Worm (Caenorhabditis elegans): ENCODE measurements around the gene sds-22.

DNA sequence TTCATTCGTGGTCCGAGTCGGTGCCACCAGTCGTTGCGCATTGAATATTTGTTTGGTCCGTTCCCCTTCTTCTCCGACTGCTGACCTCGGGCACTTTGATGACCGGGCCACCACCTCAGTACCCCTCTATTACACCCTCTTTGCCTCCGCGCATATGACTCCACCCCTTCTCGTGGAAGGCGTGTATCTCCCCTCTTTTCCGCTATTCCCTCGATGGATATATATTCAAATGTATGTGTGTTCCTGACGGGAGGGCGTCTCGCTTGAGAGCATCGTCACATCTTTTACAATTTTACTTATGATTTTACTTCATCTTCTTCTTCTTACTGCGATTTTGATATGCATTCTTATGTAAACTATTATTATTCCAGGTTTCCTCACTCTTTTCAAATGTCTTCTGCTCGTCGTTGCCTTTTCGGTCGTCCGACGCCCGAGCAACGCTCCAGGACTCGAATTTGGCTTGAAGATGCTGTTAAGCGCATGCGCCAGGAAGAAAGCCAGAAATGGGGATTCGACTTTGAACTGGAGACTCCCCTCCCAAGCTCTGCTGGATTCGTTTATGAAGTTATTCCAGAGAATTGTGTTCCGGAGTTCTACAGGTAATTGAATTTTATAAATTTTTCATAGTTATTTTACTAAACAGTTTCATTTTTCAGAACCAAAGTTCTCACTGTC is 47.2 kb upstream of the sds-22 start, which contains the start of gene cki-1:
- TF ChIP-seq ceh-6 (GFP tag; optimal IDR thresholded peaks at IDR 0.05): peak; percentile 7
- TF ChIP-seq C08G9.2 (tag; optimal IDR thresholded peaks at IDR 0.05): no peak
- no peak for TF ChIP-seq pat-9 (tag; optimal IDR thresholded peaks at IDR 0.05)
- peak; percentile 52 for TF ChIP-seq syd-9 (tag; optimal IDR thresholded peaks at IDR 0.05)
- peak; percentile 95 for TF ChIP-seq ceh-34 (tag; optimal IDR thresholded peaks at IDR 0.05)
- TF ChIP-seq odd-2 (tag; optimal IDR thresholded peaks at IDR 0.05): no peak
- no peak for TF ChIP-seq madf-2 (tag; optimal IDR thresholded peaks at IDR 0.05)
- TF ChIP-seq ceh-18 (tag; optimal IDR thresholded peaks at IDR 0.05): no peak
- no peak for TF ChIP-seq pqm-1 (tag; optimal IDR thresholded peaks at IDR 0.05)
- no peak for TF ChIP-seq sox-2 (GFP tag; IDR thresholded peaks at IDR 0.05)
- TF ChIP-seq ttx-3 (tag; optimal IDR thresholded peaks at IDR 0.05): no peak
- no peak for TF ChIP-seq fkh-10 (GFP tag; optimal IDR thresholded peaks at IDR 0.05)
- TF ChIP-seq ceh-31 (tag; optimal IDR thresholded peaks at IDR 0.05): peak; percentile 48

Measured in whole organism, late embryonic.